Fruit fly (Drosophila melanogaster): Measurements from ENCODE around the gene CG5883.

Gene CG5883

dm6 chr3L:11975811-11976210 lies 31.2 kb upstream of the CG5883 start, which contains the start of gene CG43896:
TSS of gene CG43896 (plus strand) at chr3L:11976111.
- TF ChIP-seq Hr78 (GFP tag; optimal IDR thresholded peaks at IDR 0.05) (no peak), fru (GFP tag; optimal IDR thresholded peaks at IDR 0.05) (no peak), CG32264 (GFP tag; optimal IDR thresholded peaks at IDR 0.05) (no peak), h (GFP tag; optimal IDR thresholded peaks at IDR 0.05) (no peak), Hnf4 (GFP tag; optimal IDR thresholded peaks at IDR 0.05) (no peak), Dfd (GFP tag; optimal IDR thresholded peaks at IDR 0.05) (no peak), CG9705 (GFP tag; optimal IDR thresholded peaks at IDR 0.05) (no peak), usp (GFP tag; optimal IDR thresholded peaks at IDR 0.05) (no peak), N (GFP tag; optimal IDR thresholded peaks at IDR 0.05) (no peak), Vsx2 (GFP tag; optimal IDR thresholded peaks at IDR 0.05; ENCODE audit: partially characterized antibody) (no peak), rgr (GFP tag; optimal IDR thresholded peaks at IDR 0.05) (no peak), tai (GFP tag; optimal IDR thresholded peaks at IDR 0.05) (no peak), dmrt93B (GFP tag; optimal IDR thresholded peaks at IDR 0.05) (no peak)

- TF ChIP-seq CG32264 (GFP tag; optimal IDR thresholded peaks at IDR 0.05), result no peak
- TF ChIP-seq dsf (GFP tag; optimal IDR thresholded peaks at IDR 0.05; ENCODE audit: borderline replicate concordance), result no peak
- no peak for TF ChIP-seq tai (GFP tag; optimal IDR thresholded peaks at IDR 0.05)
These were observed 30.0 kb upstream of the CG5883 start, which contains the start of gene CG14125 for dm6 chr3L:11974605-11975004. TSS of gene CG14125 (plus strand) at chr3L:11974905.

dm6 chr3L:11973690-11974089 lies 29.0 kb upstream of the CG5883 start, which contains the start of gene CG42397:
TSS of gene CG42397 (minus strand) at chr3L:11973790.
- TF ChIP-seq woc (GFP tag; optimal IDR thresholded peaks at IDR 0.05) (no peak), dsf (GFP tag; optimal IDR thresholded peaks at IDR 0.05; ENCODE audit: borderline replicate concordance) (no peak), fru (GFP tag; optimal IDR thresholded peaks at IDR 0.05) (no peak), CrebA (GFP tag; optimal IDR thresholded peaks at IDR 0.05; ENCODE audit: borderline replicate concordance) (no peak), HLH106 (tag; optimal IDR thresholded peaks at IDR 0.05) (no peak), Dif (GFP tag; optimal IDR thresholded peaks at IDR 0.05; ENCODE audit: partially characterized antibody) (no peak), jim (GFP tag; optimal IDR thresholded peaks at IDR 0.05) (no peak), foxo (GFP tag; optimal IDR thresholded peaks at IDR 0.05) (no peak), sage (GFP tag; optimal IDR thresholded peaks at IDR 0.05) (no peak), Vsx2 (GFP tag; optimal IDR thresholded peaks at IDR 0.05; ENCODE audit: partially characterized antibody) (no peak), N (GFP tag; optimal IDR thresholded peaks at IDR 0.05) (no peak), Hr83 (GFP tag; optimal IDR thresholded peaks at IDR 0.05; ENCODE audit: poor library complexity, severe bottlenecking) (no peak), Mio (GFP tag; optimal IDR thresholded peaks at IDR 0.05) (no peak), Hr78 (GFP tag; optimal IDR thresholded peaks at IDR 0.05) (no peak)

- TF ChIP-seq br (GFP tag; optimal IDR thresholded peaks at IDR 0.05), result no peak
- TF ChIP-seq Rel (GFP tag; optimal IDR thresholded peaks at IDR 0.05), result no peak
- no peak for TF ChIP-seq Rel (tag; optimal IDR thresholded peaks at IDR 0.05)
- no peak for TF ChIP-seq HLH106 (tag; optimal IDR thresholded peaks at IDR 0.05)
- no peak for TF ChIP-seq ey (GFP tag; optimal IDR thresholded peaks at IDR 0.05)
- TF ChIP-seq jim (GFP tag; optimal IDR thresholded peaks at IDR 0.05), result no peak
- no peak for TF ChIP-seq Hnf4 (GFP tag; optimal IDR thresholded peaks at IDR 0.05)
- TF ChIP-seq dl (GFP tag; optimal IDR thresholded peaks at IDR 0.05; ENCODE audit: insufficient read depth in 1 of 2, partially characterized antibody in 2 of 2), result no peak
- TF ChIP-seq Dfd (GFP tag; optimal IDR thresholded peaks at IDR 0.05), result no peak
- no peak for TF ChIP-seq Mio (GFP tag; optimal IDR thresholded peaks at IDR 0.05)
These were observed 28.2 kb upstream of the CG5883 start, which contains the start of gene Muc68E for dm6 chr3L:11972879-11973278. TSS of gene Muc68E (minus strand) at chr3L:11972979.

dm6 chr3L:11966104-11966503 lies 21.5 kb upstream of the CG5883 start, which contains the start of gene prc:
TSS of gene prc (minus strand) at chr3L:11966131.
- TF ChIP-seq foxo (GFP tag; optimal IDR thresholded peaks at IDR 0.05), result no peak
- no peak for TF ChIP-seq brk (GFP tag; optimal IDR thresholded peaks at IDR 0.05)
- no peak for TF ChIP-seq N (GFP tag; optimal IDR thresholded peaks at IDR 0.05)
- TF ChIP-seq woc (GFP tag; optimal IDR thresholded peaks at IDR 0.05), result no peak
- no peak for TF ChIP-seq Mio (GFP tag; optimal IDR thresholded peaks at IDR 0.05)
- no peak for TF ChIP-seq rgr (GFP tag; optimal IDR thresholded peaks at IDR 0.05)
- no peak for TF ChIP-seq Hr78 (GFP tag; optimal IDR thresholded peaks at IDR 0.05)
- no peak for TF ChIP-seq sage (GFP tag; optimal IDR thresholded peaks at IDR 0.05)
- no peak for TF ChIP-seq tai (GFP tag; optimal IDR thresholded peaks at IDR 0.05)
- TF ChIP-seq CG9705 (GFP tag; optimal IDR thresholded peaks at IDR 0.05), result no peak

Data from whole organism, wandering third instar larva.